Fruit fly (Drosophila melanogaster): ENCODE data around the gene CG4666.

Gene CG4666

DNA sequence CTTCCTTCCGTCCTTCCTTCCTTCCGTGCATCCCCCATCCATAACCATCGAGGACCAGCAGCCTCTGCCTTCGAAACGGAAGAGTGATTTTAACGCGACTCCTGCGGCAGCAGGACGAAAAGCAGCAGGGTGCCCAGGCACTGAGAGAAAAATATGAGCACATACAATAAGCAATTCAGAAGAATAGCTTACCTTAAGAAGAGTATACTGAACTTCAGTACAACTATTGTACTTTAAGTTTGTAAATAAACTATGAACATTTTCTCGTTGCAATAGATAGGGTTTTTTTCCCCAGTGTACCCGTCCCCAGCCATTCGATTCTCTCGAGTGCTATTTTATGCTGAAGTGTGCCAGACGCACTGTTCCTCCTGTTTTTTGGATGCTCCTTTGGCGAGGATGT, 45.9 kb downstream of the CG4666 start (continued):
- TF ChIP-seq slp2 (GFP tag; optimal IDR thresholded peaks at IDR 0.05): peak; percentile 46
- TF ChIP-seq CG15269 (tag; optimal IDR thresholded peaks at IDR 0.05): peak; percentile 76
- TF ChIP-seq seq (GFP tag; IDR thresholded peaks at IDR 0.05): 0 out of 2 replicates have a peak, but pooled peaks have one; percentile 32
- peak; percentile 86 for TF ChIP-seq Side (GFP tag; optimal IDR thresholded peaks at IDR 0.05)
- peak; percentile 56 for TF ChIP-seq da (GFP tag; optimal IDR thresholded peaks at IDR 0.05)
- TF ChIP-seq ken (GFP tag; IDR thresholded peaks at IDR 0.05): peak; percentile 84
- TF ChIP-seq Opbp (GFP tag; IDR thresholded peaks at IDR 0.05; ENCODE audit: partially characterized antibody): no peak
- TF ChIP-seq CG12104 (GFP tag; optimal IDR thresholded peaks at IDR 0.05): peak; percentile 65
- peak; percentile 76 for TF ChIP-seq pum (GFP tag; optimal IDR thresholded peaks at IDR 0.05)
- no peak for TF ChIP-seq CG16813 (GFP tag; IDR thresholded peaks at IDR 0.05; ENCODE audit: partially characterized antibody)
- peak; percentile 97 for TF ChIP-seq sens (GFP tag)
- peak; percentile 59 for TF ChIP-seq Nf-YC (tag; optimal IDR thresholded peaks at IDR 0.05)
- TF ChIP-seq CG17328 (GFP tag; IDR thresholded peaks at IDR 0.05): peak; percentile 90
- peak; percentile 59 for TF ChIP-seq CG9876 (GFP tag; optimal IDR thresholded peaks at IDR 0.05)
- TF ChIP-seq pfk (GFP tag; optimal IDR thresholded peaks at IDR 0.05): no peak
- peak; percentile 79 for TF ChIP-seq CG18262 (tag; optimal IDR thresholded peaks at IDR 0.05)
- peak in 1 of 3 experiments; percentile 82 for TF ChIP-seq lola (GFP tag; optimal IDR thresholded peaks at IDR 0.05)
- TF ChIP-seq CG8765 (GFP tag; IDR thresholded peaks at IDR 0.05): peak; percentile 65; the same call in 1 of the 2 replicates
- TF ChIP-seq Hr51 (GFP tag; optimal IDR thresholded peaks at IDR 0.05): peak; percentile 67 to 69
- TF ChIP-seq CG8944 (GFP tag; optimal IDR thresholded peaks at IDR 0.05): peak; percentile 65
- peak; percentile 56; the same call in 1 of the 2 replicates for TF ChIP-seq CG43689 (GFP tag; IDR thresholded peaks at IDR 0.05)
- no peak for TF ChIP-seq fru (optimal IDR thresholded peaks at IDR 0.05)
- TF ChIP-seq exex (tag; optimal IDR thresholded peaks at IDR 0.05): no peak
- peak; percentile 85 for TF ChIP-seq pnt (GFP tag; optimal IDR thresholded peaks at IDR 0.05)
- TF ChIP-seq Scr (GFP tag; IDR thresholded peaks at IDR 0.05; ENCODE audit: partially characterized antibody): no peak
- peak; percentile 52 for TF ChIP-seq gcm2 (GFP tag; optimal IDR thresholded peaks at IDR 0.05)
- TF ChIP-seq tgo (GFP tag; IDR thresholded peaks at IDR 0.05): peak; percentile 72
- TF ChIP-seq ash1 (GFP tag; optimal IDR thresholded peaks at IDR 0.05): no peak
- TF ChIP-seq CG30020 (tag; optimal IDR thresholded peaks at IDR 0.05): peak; percentile 18
- peak; percentile 41 for TF ChIP-seq ab (GFP tag; optimal IDR thresholded peaks at IDR 0.05)
- TF ChIP-seq bigmax (GFP tag; optimal IDR thresholded peaks at IDR 0.05): no peak
- peak; percentile 36 for TF ChIP-seq CG4707 (GFP tag; optimal IDR thresholded peaks at IDR 0.05)
- TF ChIP-seq CG10321 (GFP tag; IDR thresholded peaks at IDR 0.05): no peak
- TF ChIP-seq CG8089 (GFP tag; optimal IDR thresholded peaks at IDR 0.05): peak; percentile 67
- TF ChIP-seq vfl (GFP tag; optimal IDR thresholded peaks at IDR 0.05): no peak
- 0 out of 2 replicates have a peak, but pooled peaks have one; percentile 28 for TF ChIP-seq rib (GFP tag; IDR thresholded peaks at IDR 0.05)
- TF ChIP-seq crol (GFP tag; IDR thresholded peaks at IDR 0.05): peak; percentile 75
- TF ChIP-seq Nf-YB (GFP tag; optimal IDR thresholded peaks at IDR 0.05): peak; percentile 40
- TF ChIP-seq Optix (GFP tag; IDR thresholded peaks at IDR 0.05): peak; percentile 73
- TF ChIP-seq Gug (GFP tag; IDR thresholded peaks at IDR 0.05): peak; percentile 44; the same call in 2 of the 4 replicates
- TF ChIP-seq Dfd (GFP tag; optimal IDR thresholded peaks at IDR 0.05): no peak
- peak; percentile 51 for TF ChIP-seq Bteb2 (GFP tag; optimal IDR thresholded peaks at IDR 0.05)
- no peak for TF ChIP-seq usp (GFP tag; optimal IDR thresholded peaks at IDR 0.05)
- TF ChIP-seq CG9609 (GFP tag; optimal IDR thresholded peaks at IDR 0.05): peak; percentile 71
- peak; percentile 7 for TF ChIP-seq CG13123 (GFP tag; optimal IDR thresholded peaks at IDR 0.05)
- TF ChIP-seq CG9215 (GFP tag; IDR thresholded peaks at IDR 0.05): peak; percentile 48
- peak; percentile 67; the same call in 2 of the 3 replicates for TF ChIP-seq H15 (GFP tag; IDR thresholded peaks at IDR 0.05)
- TF ChIP-seq Sox102F (GFP tag; optimal IDR thresholded peaks at IDR 0.05): peak; percentile 77
- TF ChIP-seq Oaz (GFP tag; IDR thresholded peaks at IDR 0.05): peak; percentile 71
- TF ChIP-seq pan (optimal IDR thresholded peaks at IDR 0.05): no peak
- peak in 1 of 2 experiments; percentile 82 for TF ChIP-seq pan (GFP tag; optimal IDR thresholded peaks at IDR 0.05 in 1 of 2, IDR thresholded peaks at IDR 0.05 in 1 of 2)
- peak; percentile 63 for TF ChIP-seq CG2875 (GFP tag; optimal IDR thresholded peaks at IDR 0.05)
